Fruit fly (Drosophila melanogaster): ENCODE data around the gene CG31142.
A peak's percentile ranks its signal among the peaks of the same experiment; 100 is the strongest.

Gene CG31142

DNA sequence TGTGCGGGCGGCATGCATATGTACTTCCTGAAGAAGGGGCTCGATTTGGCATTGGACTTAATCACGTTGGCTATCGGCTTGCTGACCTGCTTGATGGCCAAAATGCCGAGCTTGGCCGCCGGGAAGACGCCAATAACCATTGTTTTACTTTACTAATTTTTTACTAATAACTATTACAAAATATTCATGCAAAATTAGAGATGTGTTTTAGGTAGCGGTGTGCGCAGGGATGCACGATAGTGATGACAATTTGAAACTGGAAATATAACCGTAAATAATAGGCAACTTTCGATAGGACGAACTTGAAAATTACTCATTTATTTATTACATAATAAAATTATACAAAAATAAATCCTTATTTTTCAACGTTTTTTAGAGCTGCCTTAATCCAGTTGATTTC lies 1.6 kb upstream of the CG31142 start, which contains the start of gene CG13601 (continued):
- TF ChIP-seq GATAe (GFP tag; conservative IDR thresholded peaks at IDR 0.05) (no peak), Gug (GFP tag; IDR thresholded peaks at IDR 0.05) (peak; percentile 56; the same call in 1 of the 4 replicates), CG11085 (GFP tag; IDR thresholded peaks at IDR 0.05) (no peak), CG11696 (GFP tag; IDR thresholded peaks at IDR 0.05) (no peak), Meics (GFP tag; optimal IDR thresholded peaks at IDR 0.05) (peak; percentile 11), sc (optimal IDR thresholded peaks at IDR 0.05) (no peak), sc (GFP tag; optimal IDR thresholded peaks at IDR 0.05) (no peak), CG8944 (GFP tag; optimal IDR thresholded peaks at IDR 0.05) (no peak), CoRest (tag; optimal IDR thresholded peaks at IDR 0.05) (peak; percentile 33), nau (GFP tag; optimal IDR thresholded peaks at IDR 0.05) (no peak), ken (GFP tag; IDR thresholded peaks at IDR 0.05) (no peak), C15 (GFP tag; IDR thresholded peaks at IDR 0.05) (no peak), CG10959 (GFP tag; IDR thresholded peaks at IDR 0.05) (no peak), sisA (GFP tag; IDR thresholded peaks at IDR 0.05) (no peak), peb (GFP tag; IDR thresholded peaks at IDR 0.05) (no peak), nmo (GFP tag; optimal IDR thresholded peaks at IDR 0.05) (peak; percentile 33), Fer2 (tag; optimal IDR thresholded peaks at IDR 0.05) (no peak), CG3065 (GFP tag; optimal IDR thresholded peaks at IDR 0.05) (no peak), D19A (tag; optimal IDR thresholded peaks at IDR 0.05) (peak; percentile 48), CG31365 (tag; optimal IDR thresholded peaks at IDR 0.05) (no peak), CG11247 (GFP tag; IDR thresholded peaks at IDR 0.05) (peak; percentile 52), B-H2 (GFP tag; optimal IDR thresholded peaks at IDR 0.05) (no peak), HmgD (GFP tag; optimal IDR thresholded peaks at IDR 0.05) (no peak), CG4617 (GFP tag; optimal IDR thresholded peaks at IDR 0.05; ENCODE audit: borderline replicate concordance) (peak; percentile 52), prd (optimal IDR thresholded peaks at IDR 0.05) (no peak), prd (GFP tag; IDR thresholded peaks at IDR 0.05) (peak; percentile 31; the same call in 1 of the 3 replicates), CG4404 (GFP tag; IDR thresholded peaks at IDR 0.05) (no peak), hkb (optimal IDR thresholded peaks at IDR 0.05) (no peak), hkb (GFP tag; IDR thresholded peaks at IDR 0.05) (0 out of 2 replicates have a peak, but pooled peaks have one; percentile 21), CG30020 (tag; optimal IDR thresholded peaks at IDR 0.05) (peak; percentile 16), CG16813 (GFP tag; IDR thresholded peaks at IDR 0.05; ENCODE audit: partially characterized antibody) (peak; percentile 79), CG10366 (GFP tag; IDR thresholded peaks at IDR 0.05) (peak; percentile 20; the same call in 1 of the 2 replicates), Dip3 (GFP tag; optimal IDR thresholded peaks at IDR 0.05) (no peak), CG11398 (GFP tag; optimal IDR thresholded peaks at IDR 0.05) (no peak), sr (GFP tag; IDR thresholded peaks at IDR 0.05) (no peak), Hr3 (GFP tag; optimal IDR thresholded peaks at IDR 0.05) (no peak), scrt (GFP tag; optimal IDR thresholded peaks at IDR 0.05) (no peak), slbo (GFP tag; IDR thresholded peaks at IDR 0.05) (peak; percentile 77), CG3163 (GFP tag; optimal IDR thresholded peaks at IDR 0.05) (no peak), CHES-1-like (GFP tag; optimal IDR thresholded peaks at IDR 0.05) (no peak), CG11695 (GFP tag; IDR thresholded peaks at IDR 0.05) (no peak), Ptx1 (GFP tag; IDR thresholded peaks at IDR 0.05) (0 out of 2 replicates have a peak, but pooled peaks have one; percentile 37), CG10462 (GFP tag; optimal IDR thresholded peaks at IDR 0.05) (no peak), CG9932 (GFP tag; IDR thresholded peaks at IDR 0.05) (peak; percentile 73), Fer1 (GFP tag; optimal IDR thresholded peaks at IDR 0.05) (no peak), CG7556 (GFP tag; optimal IDR thresholded peaks at IDR 0.05) (no peak), slp2 (GFP tag; optimal IDR thresholded peaks at IDR 0.05) (no peak), MTF-1 (GFP tag; optimal IDR thresholded peaks at IDR 0.05; ENCODE audit: borderline replicate concordance) (no peak), CG6813 (GFP tag; optimal IDR thresholded peaks at IDR 0.05) (no peak), Spps (tag; optimal IDR thresholded peaks at IDR 0.05) (no peak), CG17829 (tag; optimal IDR thresholded peaks at IDR 0.05) (peak; percentile 40), CG15601 (tag; optimal IDR thresholded peaks at IDR 0.05) (no peak), CG10209 (GFP tag; optimal IDR thresholded peaks at IDR 0.05) (no peak)

Data from whole organism, embryonic.